Worm (Caenorhabditis elegans) whole organism, L3 larva: ENCODE results near the gene T05B4.9.

ENCODE experiments used
- R02D3.7 ChIP-seq: fragments of 150-350 bp; optimal IDR thresholded peaks from 2 replicates; lab custom pipeline; 2014; ENCODE audit warnings: missing biosample characterization, missing genetic modification characterization
- ama-1 ChIP-seq: fragments of 150-350 bp; optimal IDR thresholded peaks from 2 replicates; lab custom pipeline; 2018
- ceh-28 ChIP-seq: fragments of 150-350 bp; optimal IDR thresholded peaks from 2 replicates; lab custom pipeline; 2014; ENCODE audit warnings: missing biosample characterization, missing genetic modification reagents, missing genetic modification characterization
- ceh-9 ChIP-seq: sonication (generic microtip); optimal IDR thresholded peaks from 2 replicates; lab custom pipeline; 2018; ENCODE audit warnings: missing biosample characterization, missing genetic modification characterization
- elt-1 ChIP-seq: fragments of 150-350 bp; optimal IDR thresholded peaks from 2 replicates; lab custom pipeline; 2014; ENCODE audit warnings: missing biosample characterization, missing genetic modification characterization
- fkh-10 ChIP-seq: sonication (generic microtip); optimal IDR thresholded peaks from 2 replicates; lab custom pipeline; 2017; ENCODE audit warnings: missing biosample characterization, missing genetic modification reagents, missing genetic modification characterization
- fos-1 ChIP-seq: fragments of 150-350 bp; optimal IDR thresholded peaks from 2 replicates; lab custom pipeline; 2014; ENCODE audit warnings: missing biosample characterization, missing genetic modification characterization
- nhr-11 ChIP-seq: fragments of 150-350 bp; optimal IDR thresholded peaks from 2 replicates; lab custom pipeline; 2014; ENCODE audit warnings: missing biosample characterization, missing genetic modification characterization
- nhr-12 ChIP-seq: fragments of 150-350 bp; optimal IDR thresholded peaks from 2 replicates; lab custom pipeline; 2014; ENCODE audit warnings: missing biosample characterization, missing genetic modification characterization
- nhr-28 ChIP-seq: fragments of 150-350 bp; optimal IDR thresholded peaks from 2 replicates; lab custom pipeline; 2014; ENCODE audit warnings: missing biosample characterization, missing genetic modification characterization
- unc-39 ChIP-seq: sonication (generic microtip); optimal IDR thresholded peaks from 4 replicates; lab custom pipeline; 2017; ENCODE audit warnings: missing biosample characterization, missing genetic modification characterization
- unc-62 ChIP-seq: fragments of 150-350 bp; sonication (generic microtip); optimal IDR thresholded peaks from 4 replicates; lab custom pipeline; 2014; ENCODE audit warnings: missing biosample characterization, missing genetic modification reagents, missing genetic modification characterization
- ztf-11 ChIP-seq: fragments of 150-350 bp; optimal IDR thresholded peaks from 2 replicates; lab custom pipeline; 2014; ENCODE audit warnings: missing biosample characterization, missing genetic modification characterization
- ztf-4 ChIP-seq: fragments of 150-350 bp; optimal IDR thresholded peaks from 2 replicates; lab custom pipeline; 2014; ENCODE audit warnings: missing biosample characterization, missing genetic modification characterization

ce11 chrV:4127435-4127834, 9.2 kb upstream of the T05B4.9 start, which contains the start of gene T05B4.13:
- TF ChIP-seq ama-1 (no peak), fkh-10 (GFP tag; lab: Kevin White, UChicago) (no peak), unc-39 (tag; lab: Kevin White, UChicago) (no peak), nhr-12 (no peak), nhr-28 (tag; lab: Kevin White, UChicago) (no peak), ztf-4 (tag; lab: Kevin White, UChicago) (no peak), fos-1 (tag; lab: Kevin White, UChicago) (no peak), ztf-11 (tag; lab: Kevin White, UChicago) (no peak), nhr-11 (tag; lab: Kevin White, UChicago) (no peak), elt-1 (tag; lab: Kevin White, UChicago) (no peak), ceh-9 (tag; lab: Kevin White, UChicago) (no peak), R02D3.7 (no peak), unc-62 (no peak), ceh-28 (tag; lab: Kevin White, UChicago) (no peak)
